Worm (Caenorhabditis elegans) whole organism, late embryonic: ENCODE measurements around the gene str-31.
"Not testable (repeated sequence)": the region's sequence is repeated elsewhere in the genome, so short reads cannot be mapped to it uniquely, and the experiment has no call there.

Experiments used
- C08G9.2 ChIP-seq: sonication (generic microtip); optimal IDR thresholded peaks from 2 replicates; lab custom pipeline; 2016; ENCODE audit warnings: mild to moderate bottlenecking, missing genetic modification characterization, moderate library complexity, missing compliant biosample characterization
- F13H6.1 ChIP-seq: sonication (generic microtip); optimal IDR thresholded peaks from 2 replicates; lab custom pipeline; 2016; ENCODE audit warnings: missing genetic modification characterization, missing compliant biosample characterization
- ama-1 ChIP-seq: fragments of 150-350 bp; optimal IDR thresholded peaks from 2 replicates; lab custom pipeline; 2014
- ceh-14 ChIP-seq: sonication (generic microtip); optimal IDR thresholded peaks from 2 replicates; lab custom pipeline; 2016; ENCODE audit warnings: missing genotype, missing genetic modification characterization, missing compliant biosample characterization
- ceh-18 ChIP-seq: sonication (generic microtip); optimal IDR thresholded peaks from 2 replicates; lab custom pipeline; 2016; ENCODE audit warnings: missing genetic modification characterization, missing compliant biosample characterization
- ceh-19 ChIP-seq: fragments of 200-800 bp; sonication (Bioruptor generic); optimal IDR thresholded peaks from 2 replicates; lab custom pipeline; 2018; ENCODE audit warnings: mild to moderate bottlenecking, missing genetic modification characterization, missing compliant biosample characterization
- ceh-2 ChIP-seq: sonication (generic microtip); optimal IDR thresholded peaks from 2 replicates; lab custom pipeline; 2016; ENCODE audit warnings: missing genotype, missing genetic modification characterization, missing compliant biosample characterization
- ceh-22 ChIP-seq: sonication (generic microtip); optimal IDR thresholded peaks from 2 replicates; lab custom pipeline; 2017; ENCODE audit warnings: missing biosample characterization, missing genetic modification characterization
- ceh-24 ChIP-seq: sonication (generic microtip); optimal IDR thresholded peaks from 2 replicates; lab custom pipeline; 2016; ENCODE audit warnings: mild to moderate bottlenecking, missing genetic modification characterization, missing compliant biosample characterization
- ceh-30 ChIP-seq: fragments of 150-350 bp; optimal IDR thresholded peaks from 2 replicates; lab custom pipeline; 2014; ENCODE audit warnings: missing biosample characterization, missing genetic modification characterization
- ceh-31 ChIP-seq: sonication (generic microtip); optimal IDR thresholded peaks from 2 replicates; lab custom pipeline; 2016; ENCODE audit warnings: missing genetic modification characterization, missing compliant biosample characterization
- ceh-48 ChIP-seq: sonication (generic microtip); optimal IDR thresholded peaks from 2 replicates; lab custom pipeline; 2016; ENCODE audit warnings: missing genetic modification characterization, inconsistent platforms, missing compliant biosample characterization
- che-1 ChIP-seq: sonication (generic microtip); optimal IDR thresholded peaks from 2 replicates; lab custom pipeline; 2016; ENCODE audit warnings: mild to moderate bottlenecking, missing genetic modification characterization, missing compliant biosample characterization
- dve-1 ChIP-seq: sonication (generic microtip); optimal IDR thresholded peaks from 2 replicates; lab custom pipeline; 2017; ENCODE audit warnings: antibody characterized with exemption, mild to moderate bottlenecking, missing genetic modification characterization, missing compliant biosample characterization
- elt-4 ChIP-seq: sonication (generic microtip); optimal IDR thresholded peaks from 2 replicates; lab custom pipeline; 2016; ENCODE audit warnings: missing genetic modification characterization, missing compliant biosample characterization
- ets-4 ChIP-seq: sonication (generic microtip); optimal IDR thresholded peaks from 2 replicates; lab custom pipeline; 2016; ENCODE audit warnings: missing genetic modification characterization, missing compliant biosample characterization
- gmeb-2 ChIP-seq: sonication (generic microtip); optimal IDR thresholded peaks from 2 replicates; lab custom pipeline; 2016; ENCODE audit warnings: missing genetic modification characterization, inconsistent platforms, missing compliant biosample characterization
- hlh-6 ChIP-seq: sonication (generic microtip); optimal IDR thresholded peaks from 2 replicates; lab custom pipeline; 2016; ENCODE audit warnings: missing genotype, missing genetic modification characterization, missing compliant biosample characterization
- hlh-8 ChIP-seq: sonication (generic microtip); optimal IDR thresholded peaks from 2 replicates; lab custom pipeline; 2016; ENCODE audit warnings: missing genotype, missing genetic modification characterization, missing compliant biosample characterization
- madf-2 ChIP-seq: sonication (generic microtip); optimal IDR thresholded peaks from 2 replicates; lab custom pipeline; 2017; ENCODE audit warnings: missing genetic modification characterization, missing compliant biosample characterization
- mec-3 ChIP-seq: sonication (generic microtip); optimal IDR thresholded peaks from 2 replicates; lab custom pipeline; 2016; ENCODE audit warnings: borderline replicate concordance, missing genetic modification characterization, missing compliant biosample characterization
- odd-2 ChIP-seq: sonication (generic microtip); optimal IDR thresholded peaks from 2 replicates; lab custom pipeline; 2017; ENCODE audit warnings: antibody characterized with exemption, mild to moderate bottlenecking, missing genetic modification characterization, missing compliant biosample characterization
- pat-9 ChIP-seq: fragments of 200-800 bp; sonication (Bioruptor generic); optimal IDR thresholded peaks from 2 replicates; lab custom pipeline; 2018; ENCODE audit warnings: mild to moderate bottlenecking, missing genetic modification characterization, moderate library complexity, missing compliant biosample characterization
- pax-1 ChIP-seq: fragments of 150-350 bp; optimal IDR thresholded peaks from 2 replicates; lab custom pipeline; 2014; ENCODE audit warnings: missing biosample characterization, missing genetic modification characterization
- pha-2 ChIP-seq: sonication (generic microtip); optimal IDR thresholded peaks from 2 replicates; lab custom pipeline; 2017; ENCODE audit warnings: mild to moderate bottlenecking, missing genetic modification characterization, missing compliant biosample characterization
- pha-4 ChIP-seq: fragments of 150-350 bp; optimal IDR thresholded peaks from 2 replicates; lab custom pipeline; 2018; ENCODE audit warnings: missing biosample characterization, missing genetic modification reagents, missing genetic modification characterization
- pqm-1 ChIP-seq: sonication (generic microtip); optimal IDR thresholded peaks from 2 replicates; lab custom pipeline; 2016; ENCODE audit warnings: missing genetic modification characterization, missing compliant biosample characterization
- ref-2 ChIP-seq: sonication (generic microtip); optimal IDR thresholded peaks from 2 replicates; lab custom pipeline; 2016; ENCODE audit warnings: missing genetic modification characterization, missing compliant biosample characterization
- rnt-1 ChIP-seq: sonication (generic microtip); optimal IDR thresholded peaks from 2 replicates; lab custom pipeline; 2016; ENCODE audit warnings: missing genetic modification characterization, missing compliant biosample characterization
- unc-55 ChIP-seq: sonication (generic microtip); optimal IDR thresholded peaks from 2 replicates; lab custom pipeline; 2017; ENCODE audit warnings: missing biosample characterization, missing genetic modification reagents, missing genetic modification characterization
- zip-5 ChIP-seq: sonication (generic microtip); optimal IDR thresholded peaks from 2 replicates; lab custom pipeline; 2016; ENCODE audit warnings: missing genetic modification characterization, missing compliant biosample characterization
- ztf-16 ChIP-seq: sonication (generic microtip); optimal IDR thresholded peaks from 2 replicates; lab custom pipeline; 2017; ENCODE audit warnings: missing genetic modification characterization, missing compliant biosample characterization

Gene str-31

DNA sequence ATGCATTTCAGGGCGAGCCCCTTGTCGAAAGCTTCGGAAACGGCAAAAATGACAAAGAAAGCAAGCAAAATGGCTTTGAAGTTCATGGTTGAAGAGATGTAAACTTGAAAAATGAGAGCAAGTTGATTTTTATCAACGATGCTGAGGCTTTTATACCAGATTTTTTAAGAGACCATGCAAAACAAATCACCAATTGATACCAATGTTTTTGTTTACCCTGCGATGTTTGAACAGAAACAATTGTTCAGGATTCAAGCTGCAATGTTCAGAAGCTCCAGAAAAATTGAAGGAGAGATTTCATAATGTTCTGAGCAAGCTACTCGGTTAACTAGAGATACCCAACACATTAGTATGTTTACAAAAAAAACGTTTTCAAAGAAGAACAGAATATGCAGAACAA, 13.8 kb upstream of the str-31 start, which contains the start of gene C54F6.15:
Gene C54F6.15, minus strand, starts transcription at position 101 of the 400 bp plus-strand sequence.
- TF ChIP-seq hlh-6 = no peak
- no peak for TF ChIP-seq ceh-2 (tag; lab: Kevin White, UChicago)
- TF ChIP-seq gmeb-2 (tag; lab: Kevin White, UChicago) = no peak
- TF ChIP-seq, all 69 proteins: peak for 0

DNA sequence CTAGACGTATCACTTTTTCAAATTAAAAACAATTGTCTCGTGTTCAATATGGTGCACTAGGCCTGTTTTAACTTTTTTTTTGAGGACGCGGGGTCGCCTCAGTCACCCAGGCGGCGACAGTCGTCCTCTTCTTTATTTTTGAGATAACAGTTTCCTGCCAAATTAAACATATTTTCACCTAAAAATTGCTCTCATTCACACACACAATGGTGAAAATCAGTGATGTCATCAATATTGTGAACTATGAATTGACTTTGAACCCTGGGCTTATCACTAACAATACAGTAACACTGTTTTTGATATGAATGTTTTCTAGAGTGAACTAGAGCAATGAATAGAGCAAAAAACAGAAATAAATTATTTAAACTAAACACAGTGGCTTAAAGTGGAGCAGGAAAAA, 12.8 kb upstream of the str-31 start:
- TF ChIP-seq unc-55 (GFP tag; lab: Kevin White, UChicago) = no peak

DNA sequence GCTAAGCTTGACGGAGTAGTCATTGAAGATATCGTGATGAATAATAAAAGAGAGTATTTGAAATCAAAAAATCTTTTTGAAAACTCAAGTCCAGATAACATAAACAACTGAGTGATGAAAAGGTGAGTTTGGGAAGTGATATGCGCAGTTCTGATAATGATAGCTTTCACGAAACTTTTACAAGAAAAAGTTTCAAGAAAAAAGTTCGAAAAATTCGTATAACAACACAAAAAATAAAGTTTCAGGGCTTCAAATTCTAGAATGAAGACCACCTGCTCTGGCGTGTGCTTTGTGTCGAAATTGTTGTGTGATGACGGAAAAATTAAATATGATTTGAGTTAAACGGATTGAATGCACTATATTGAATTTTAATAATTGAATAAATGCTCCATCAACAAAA, 11.6 kb upstream of the str-31 start, which contains the start of gene srb-19:
Gene srb-19, minus strand, starts transcription at position 101 of the 400 bp plus-strand sequence.
- TF ChIP-seq ceh-19 (GFP tag; lab: Kevin White, UChicago) (no peak), ceh-18 (no peak), elt-4 (tag; lab: Kevin White, UChicago) (no peak), ceh-30 (tag; lab: Kevin White, UChicago) (no peak), pha-4 (no peak), pha-2 (tag; lab: Kevin White, UChicago) (no peak), dve-1 (no peak), ceh-48 (tag; lab: Kevin White, UChicago) (no peak), rnt-1 (no peak), ama-1 (lab: Kevin White, UChicago) (no peak), zip-5 (tag; lab: Kevin White, UChicago) (no peak), ceh-24 (tag; lab: Kevin White, UChicago) (no peak), pax-1 (tag; lab: Kevin White, UChicago) (no peak), ceh-14 (no peak)

DNA sequence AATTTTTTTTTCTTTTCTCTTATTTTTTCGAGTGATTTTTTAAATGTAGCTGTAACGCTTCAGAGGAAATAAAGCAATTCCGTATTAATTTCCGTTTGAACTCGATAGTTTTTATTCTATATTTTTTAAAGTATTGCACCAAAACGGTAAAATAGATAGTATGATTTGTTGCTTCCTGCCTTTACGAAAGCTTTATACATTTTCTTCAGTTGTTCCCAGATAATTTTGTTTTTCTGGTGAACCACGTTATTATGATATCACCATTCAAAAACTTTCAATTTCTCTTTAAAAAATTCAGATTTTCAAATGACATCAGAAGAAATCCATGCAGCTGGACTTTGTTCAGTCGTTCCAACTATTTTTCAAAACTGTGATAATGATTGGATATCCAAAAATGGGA, 6.5 kb upstream of the str-31 start, which contains the start of gene srb-18:
Gene srb-18, plus strand, starts transcription at position 301 of the 400 bp plus-strand sequence.
- no peak for TF ChIP-seq ceh-22
- TF ChIP-seq pqm-1 (tag; lab: Kevin White, UChicago) = no peak
- no peak for TF ChIP-seq madf-2 (tag; lab: Kevin White, UChicago)

DNA sequence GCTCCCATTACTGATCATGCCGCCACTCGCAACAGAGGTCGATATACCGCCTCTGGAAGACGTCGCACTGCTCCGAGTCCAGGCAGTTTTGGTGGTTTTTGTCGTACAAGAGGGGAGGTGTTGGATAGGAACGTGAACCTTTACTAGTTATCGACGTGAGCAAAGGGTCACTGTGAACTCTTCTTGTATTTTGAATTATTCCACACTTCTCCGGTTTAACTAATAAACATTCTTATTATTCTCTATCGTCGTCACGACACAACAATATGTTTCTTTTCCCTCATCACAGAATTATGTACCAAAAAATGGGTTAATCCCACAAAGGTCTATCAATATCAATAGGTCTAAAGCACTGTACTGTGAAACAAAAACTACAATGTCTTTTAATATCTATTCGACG, 3.0 kb upstream of the str-31 start, which contains the start of gene nhr-171:
Gene nhr-171, plus strand, starts transcription at position 301 of the 400 bp plus-strand sequence.
- not testable (repeated sequence) for TF ChIP-seq mec-3; ref-2 (tag; lab: Kevin White, UChicago); ztf-16 (tag; lab: Kevin White, UChicago)

DNA sequence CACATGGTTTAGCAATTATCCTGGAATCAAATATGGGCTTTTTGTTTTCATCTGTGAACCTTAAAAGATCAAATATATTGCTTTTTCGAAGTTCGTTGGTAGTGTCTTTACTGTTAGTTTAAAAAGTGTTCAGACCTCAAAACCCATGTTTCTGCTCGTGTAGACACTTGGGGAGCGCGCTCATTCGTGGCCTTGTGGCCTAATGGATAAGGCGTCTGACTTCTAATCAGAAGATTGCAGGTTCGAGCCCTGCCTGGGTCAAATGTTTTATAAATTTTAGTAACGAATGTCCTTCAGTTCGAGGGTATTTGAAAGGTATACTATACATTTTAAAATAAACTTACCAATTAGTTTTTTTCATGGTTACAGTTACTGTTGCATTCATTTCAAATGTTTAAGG, 2.3 kb downstream of the str-31 start:
- TF ChIP-seq che-1 = no peak
- TF ChIP-seq mec-3 = no peak
- TF ChIP-seq ceh-19 (GFP tag; lab: Kevin White, UChicago) = no peak
- no peak for TF ChIP-seq hlh-8 (tag; lab: Kevin White, UChicago)
- no peak for TF ChIP-seq ets-4

DNA sequence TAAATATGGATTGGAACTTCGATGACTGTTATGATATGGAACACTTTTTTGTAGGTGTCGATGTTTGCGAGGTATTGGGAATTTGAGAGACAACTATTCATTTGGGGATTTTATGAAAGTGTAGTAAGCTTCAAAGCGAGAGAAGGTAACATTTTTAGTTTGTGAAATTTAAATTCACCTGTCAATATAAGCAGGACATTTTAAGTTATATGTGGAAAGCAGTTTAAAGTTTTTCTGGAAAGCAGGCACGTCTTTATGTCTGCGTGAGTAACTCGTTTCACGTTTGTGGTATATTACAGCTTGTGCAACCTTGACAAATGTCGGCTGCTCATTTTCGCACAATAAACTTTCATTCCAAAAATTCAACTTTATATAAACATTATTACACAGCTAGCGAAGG, 4.2 kb downstream of the str-31 start, which contains the start of gene srh-229:
Gene srh-229, minus strand, starts transcription at position 101 of the 400 bp plus-strand sequence.
- TF ChIP-seq odd-2 (tag; lab: Kevin White, UChicago) (no peak), ceh-18 (no peak), F13H6.1 (tag; lab: Kevin White, UChicago) (no peak), C08G9.2 (no peak), ets-4 (no peak), pat-9 (tag; lab: Kevin White, UChicago) (no peak), ceh-48 (tag; lab: Kevin White, UChicago) (no peak), pax-1 (tag; lab: Kevin White, UChicago) (no peak), ceh-14 (no peak), pha-2 (tag; lab: Kevin White, UChicago) (no peak), ceh-31 (tag; lab: Kevin White, UChicago) (no peak), dve-1 (no peak)
